Worm (Caenorhabditis elegans): ENCODE results near the gene ugt-33.

- TF ChIP-seq gei-8 (GFP tag; optimal IDR thresholded peaks at IDR 0.05), result no peak
- no peak for TF ChIP-seq lin-39 (tag; optimal IDR thresholded peaks at IDR 0.05)
- no peak for TF ChIP-seq hmg-1.1 (GFP tag; IDR thresholded peaks at IDR 0.05)
- TF ChIP-seq unc-39 (tag; optimal IDR thresholded peaks at IDR 0.05), result no peak
- no peak for TF ChIP-seq dpl-1 (GFP tag; optimal IDR thresholded peaks at IDR 0.05)
- TF ChIP-seq ceh-20 (GFP tag; IDR thresholded peaks at IDR 0.05), result no peak
- TF ChIP-seq lsy-2 (tag; optimal IDR thresholded peaks at IDR 0.05), result no peak
- no peak for TF ChIP-seq skn-1 (tag; optimal IDR thresholded peaks at IDR 0.05)
- TF ChIP-seq dve-1 (tag; optimal IDR thresholded peaks at IDR 0.05; ENCODE audit: insufficient read depth), result peak; percentile 62
These were observed at the start of gene ugt-33 for ce11 chrV:10493150-10493549.

All from whole organism, L4 larva.